Worm (Caenorhabditis elegans): ENCODE results near the gene C09G9.8.

Gene C09G9.8

ce11 chrIV:8865343-8865742, 15.9 kb upstream of the C09G9.8 start, which contains the start of gene C09G9.1:
TSS of gene C09G9.1 (minus strand) at chrIV:8865485.
- peak; percentile 11 for TF ChIP-seq nhr-77 (tag; optimal IDR thresholded peaks at IDR 0.05)
- TF ChIP-seq lin-39 (tag; optimal IDR thresholded peaks at IDR 0.05) = no peak

- TF ChIP-seq egl-27 (tag; optimal IDR thresholded peaks at IDR 0.05) (peak in 1 of 2 experiments; percentile 14), elt-3 (tag; optimal IDR thresholded peaks at IDR 0.05) (peak in 1 of 6 experiments; percentile 58), nhr-85 (tag) (peak; percentile 78), lin-13 (GFP tag; optimal IDR thresholded peaks at IDR 0.05) (no peak), nhr-20 (tag; optimal IDR thresholded peaks at IDR 0.05) (peak; percentile 73), nhr-19 (GFP tag; conservative IDR thresholded peaks at IDR 0.05) (peak; percentile 33), lin-14 (GFP tag; optimal IDR thresholded peaks at IDR 0.05) (peak; percentile 97), mep-1 (tag; optimal IDR thresholded peaks at IDR 0.05) (peak; percentile 77), nhr-77 (tag; optimal IDR thresholded peaks at IDR 0.05) (peak; percentile 34), blmp-1 (tag; optimal IDR thresholded peaks at IDR 0.05) (peak; percentile 98), sox-4 (tag; optimal IDR thresholded peaks at IDR 0.05) (no peak), lin-35 (GFP tag; optimal IDR thresholded peaks at IDR 0.05) (peak; percentile 50 to 74), snu-23 (GFP tag; optimal IDR thresholded peaks at IDR 0.05) (peak; percentile 67), skn-1 (tag; optimal IDR thresholded peaks at IDR 0.05) (peak; percentile 60), nhr-12 (tag; optimal IDR thresholded peaks at IDR 0.05) (no peak), C34B4.2 (tag; optimal IDR thresholded peaks at IDR 0.05) (no peak), F16B12.6 (tag; optimal IDR thresholded peaks at IDR 0.05) (no peak), C16A3.4 (tag; optimal IDR thresholded peaks at IDR 0.05) (peak; percentile 31), mdl-1 (tag; optimal IDR thresholded peaks at IDR 0.05) (peak in 1 of 2 experiments; percentile 46), rnt-1 (tag; optimal IDR thresholded peaks at IDR 0.05) (peak; percentile 73), ztf-11 (tag; optimal IDR thresholded peaks at IDR 0.05) (peak in 1 of 2 experiments; percentile 34), ama-1 (optimal IDR thresholded peaks at IDR 0.05) (no peak), swsn-7 (tag; optimal IDR thresholded peaks at IDR 0.05) (peak; percentile 36), pag-3 (tag; optimal IDR thresholded peaks at IDR 0.05; ENCODE audit: borderline replicate concordance, insufficient read depth) (no peak), nhr-90 (tag; optimal IDR thresholded peaks at IDR 0.05; ENCODE audit: poor library complexity) (peak; percentile 57), nhr-71 (tag; optimal IDR thresholded peaks at IDR 0.05) (peak; percentile 74), efl-1 (optimal IDR thresholded peaks at IDR 0.05) (peak; percentile 59 to 68), efl-1 (GFP tag; optimal IDR thresholded peaks at IDR 0.05 in 1 of 2) (peak; percentile 47 to 97), tbx-2 (tag; optimal IDR thresholded peaks at IDR 0.05) (peak; percentile 38), ets-5 (GFP tag; IDR thresholded peaks at IDR 0.05) (no peak), nhr-28 (tag; optimal IDR thresholded peaks at IDR 0.05) (no peak), dpl-1 (GFP tag; optimal IDR thresholded peaks at IDR 0.05) (peak; percentile 51 to 64 (median 56)), nhr-47 (tag; optimal IDR thresholded peaks at IDR 0.05) (peak; percentile 43), ces-1 (GFP tag; optimal IDR thresholded peaks at IDR 0.05) (no peak), jun-1 (tag; optimal IDR thresholded peaks at IDR 0.05) (no peak), lsy-2 (tag; optimal IDR thresholded peaks at IDR 0.05) (peak; percentile 27 to 52), nhr-237 (tag; optimal IDR thresholded peaks at IDR 0.05) (no peak), ceh-82 (tag; optimal IDR thresholded peaks at IDR 0.05) (peak in 1 of 3 experiments; percentile 18), grh-1 (GFP tag; IDR thresholded peaks at IDR 0.05) (no peak), elt-2 (tag; optimal IDR thresholded peaks at IDR 0.05) (peak; percentile 39)
Measured at ce11 chrIV:8866092-8866491, 15.2 kb upstream of the C09G9.8 start.

- TF ChIP-seq elt-3 (tag; optimal IDR thresholded peaks at IDR 0.05) = peak in 1 of 6 experiments; percentile 61
- TF ChIP-seq pag-3 (tag; optimal IDR thresholded peaks at IDR 0.05; ENCODE audit: borderline replicate concordance, insufficient read depth) = no peak
- TF ChIP-seq unc-86 (tag; optimal IDR thresholded peaks at IDR 0.05) = no peak
- no peak for TF ChIP-seq sox-4 (tag; optimal IDR thresholded peaks at IDR 0.05)
- peak; percentile 4 for TF ChIP-seq nhr-20 (tag; optimal IDR thresholded peaks at IDR 0.05)
- no peak for TF ChIP-seq hlh-17 (GFP tag; optimal IDR thresholded peaks at IDR 0.05; ENCODE audit: borderline replicate concordance)
- TF ChIP-seq efl-1 (optimal IDR thresholded peaks at IDR 0.05) = no peak
- peak in 1 of 2 experiments; percentile 63 for TF ChIP-seq efl-1 (GFP tag; optimal IDR thresholded peaks at IDR 0.05 in 1 of 2)
- peak; percentile 11 for TF ChIP-seq blmp-1 (tag; optimal IDR thresholded peaks at IDR 0.05)
- TF ChIP-seq aha-1 (tag; optimal IDR thresholded peaks at IDR 0.05) = no peak
- no peak for TF ChIP-seq mab-9 (GFP tag; IDR thresholded peaks at IDR 0.05)
- no peak for TF ChIP-seq egl-27 (tag; optimal IDR thresholded peaks at IDR 0.05)
- TF ChIP-seq lin-13 (GFP tag; optimal IDR thresholded peaks at IDR 0.05) = no peak
- TF ChIP-seq lin-35 (GFP tag; optimal IDR thresholded peaks at IDR 0.05) = peak in 1 of 2 experiments; percentile 63
Measured at ce11 chrIV:8867562-8867961, 13.7 kb upstream of the C09G9.8 start.

Measured in whole organism, L1 larva.